Fruit fly (Drosophila melanogaster): ENCODE data around the gene pum.

dm6 chr3R:9251543-9251942 is 14.1 kb upstream of the pum start, which contains the start of gene St2:
- no peak for TF ChIP-seq CG12942 (GFP tag; optimal IDR thresholded peaks at IDR 0.05)
- TF ChIP-seq CTCF (GFP tag; optimal IDR thresholded peaks at IDR 0.05): no peak
- no peak for TF ChIP-seq gce (GFP tag; IDR thresholded peaks at IDR 0.05)
- TF ChIP-seq sens-2 (GFP tag; IDR thresholded peaks at IDR 0.05): no peak
- TF ChIP-seq dm (GFP tag; optimal IDR thresholded peaks at IDR 0.05): no peak
- no peak for TF ChIP-seq CG17829 (tag; optimal IDR thresholded peaks at IDR 0.05)
